Fruit fly (Drosophila melanogaster) S2 (cell line): ENCODE results near the gene CG42585.

Source experiments
- CG8478 ChIP-seq: fragments of >200 bp; optimal IDR thresholded peaks from 2 replicates; lab custom pipeline; 2018
- CTCF ChIP-seq, 2 experiments: fragments of >200 bp; optimal IDR thresholded peaks; 2 replicates each; lab custom pipeline; 2018

Gene CG42585

DNA sequence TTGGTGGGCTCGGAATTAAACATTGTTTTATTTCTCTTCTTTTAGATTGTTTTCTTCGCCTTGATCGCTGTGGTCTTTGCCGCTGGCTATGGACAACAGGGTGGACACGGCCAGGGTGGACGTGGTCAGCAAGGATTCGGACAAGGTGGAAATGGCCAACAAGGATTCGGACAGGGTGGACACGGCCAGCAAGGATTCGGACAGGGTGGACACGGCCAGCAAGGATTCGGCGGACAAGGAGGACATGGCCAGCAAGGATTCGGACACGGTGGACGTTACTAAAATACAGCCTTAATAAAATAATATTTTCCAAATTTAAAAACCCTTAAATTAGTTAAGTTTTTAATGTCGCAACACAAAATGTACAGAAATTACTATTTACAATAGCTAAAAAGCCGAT is 3.6 kb downstream of the CG42585 start:
- no peak for TF ChIP-seq CTCF (optimal IDR thresholded peaks at IDR 0.05; lab: Kevin White, UChicago)
- TF ChIP-seq CG8478 (lab: Kevin White, UChicago) = no peak

dm6 chr2L:14744121-14744520 is 4.4 kb downstream of the CG42585 start, which contains the start of gene CG42681:
Gene CG42681, plus strand, starts transcription at chr2L:14744421.
- no peak for TF ChIP-seq CTCF (optimal IDR thresholded peaks at IDR 0.05; lab: Kevin White, UChicago)
- TF ChIP-seq CG8478 (lab: Kevin White, UChicago) = no peak

dm6 chr2L:14745068-14745467 is 5.4 kb downstream of the CG42585 start, which contains the start of gene CG42587:
Gene CG42587, minus strand, starts transcription at chr2L:14745210.
- TF ChIP-seq CTCF (optimal IDR thresholded peaks at IDR 0.05; lab: Kevin White, UChicago) = no peak
- no peak for TF ChIP-seq CG8478 (lab: Kevin White, UChicago)

DNA sequence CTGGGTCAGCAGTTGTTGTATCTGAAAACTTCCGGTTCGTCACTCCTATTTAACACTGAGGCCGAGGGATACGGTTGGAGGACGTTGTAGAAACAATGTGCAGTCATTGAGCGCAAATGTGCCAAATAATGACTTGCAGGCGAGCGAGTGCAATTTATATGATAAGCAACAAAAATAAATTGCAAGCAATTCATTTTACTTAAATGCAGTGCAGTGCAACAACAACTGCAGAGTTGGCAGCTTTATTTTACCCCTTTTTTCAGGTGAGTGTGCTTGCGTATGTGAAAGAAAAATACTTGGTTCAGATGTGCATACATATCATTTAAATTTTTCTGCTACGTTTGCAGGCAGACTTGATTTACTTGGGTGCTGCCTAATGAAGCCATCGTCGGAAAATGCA is 6.4 kb downstream of the CG42585 start:
- TF ChIP-seq CG8478 (lab: Kevin White, UChicago) (no peak), CTCF (optimal IDR thresholded peaks at IDR 0.05; lab: Kevin White, UChicago) (no peak)

dm6 chr2L:14760467-14760866 is 20.8 kb downstream of the CG42585 start, which contains the start of gene CG4691:
Gene CG4691, plus strand, starts transcription at chr2L:14760767.
- no peak for TF ChIP-seq CG8478 (lab: Kevin White, UChicago)
- TF ChIP-seq CTCF (optimal IDR thresholded peaks at IDR 0.05; lab: Kevin White, UChicago) = no peak

DNA sequence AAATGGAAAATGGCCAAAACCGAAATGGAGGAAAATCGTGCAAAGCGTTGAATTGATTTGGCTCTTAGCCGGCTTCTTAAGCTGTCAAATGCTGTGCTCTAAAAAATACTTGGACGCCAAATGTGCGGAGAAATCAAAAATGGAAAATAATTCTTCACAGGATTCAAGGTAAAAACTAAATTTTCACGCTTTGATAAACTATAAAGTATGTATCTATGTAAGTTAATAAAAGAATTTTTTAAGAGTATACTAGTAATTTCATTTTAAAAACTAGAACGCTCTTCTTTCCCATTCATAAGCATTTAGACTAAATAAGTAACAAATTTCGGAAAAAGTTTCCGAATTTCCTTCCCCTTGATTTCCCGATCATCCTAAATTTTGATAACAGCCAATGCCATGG is 22.8 kb downstream of the CG42585 start, which contains the start of gene CSN1a:
Gene CSN1a (plus strand): TSS at position 301 of the 400 bp plus-strand sequence.
- TF ChIP-seq CG8478 (lab: Kevin White, UChicago) (no peak), CTCF (optimal IDR thresholded peaks at IDR 0.05; lab: Kevin White, UChicago) (no peak)

DNA sequence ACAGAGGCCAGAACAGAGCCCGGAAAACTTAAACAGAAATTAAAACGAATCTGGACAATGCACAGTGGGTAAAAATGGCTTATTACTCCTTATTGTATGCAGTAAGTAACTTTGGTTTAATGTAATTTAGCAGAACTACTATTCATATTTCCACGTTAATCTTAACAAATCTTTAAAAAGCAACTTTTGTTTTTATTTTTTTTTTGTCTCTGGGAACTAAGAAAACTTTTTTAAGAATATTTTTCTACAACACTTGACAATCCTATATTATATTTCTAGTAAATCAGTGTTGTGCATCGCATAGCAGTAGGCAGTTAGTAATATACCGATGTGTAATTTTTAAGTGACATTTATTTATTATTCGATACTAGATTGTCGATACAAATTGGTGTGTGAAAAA is 25.9 kb downstream of the CG42585 start, which contains the start of gene CG4701:
Gene CG4701 (plus strand): TSS at position 301 of the 400 bp plus-strand sequence.
- TF ChIP-seq CTCF (optimal IDR thresholded peaks at IDR 0.05; lab: Kevin White, UChicago) (no peak), CG8478 (lab: Kevin White, UChicago) (no peak)

DNA sequence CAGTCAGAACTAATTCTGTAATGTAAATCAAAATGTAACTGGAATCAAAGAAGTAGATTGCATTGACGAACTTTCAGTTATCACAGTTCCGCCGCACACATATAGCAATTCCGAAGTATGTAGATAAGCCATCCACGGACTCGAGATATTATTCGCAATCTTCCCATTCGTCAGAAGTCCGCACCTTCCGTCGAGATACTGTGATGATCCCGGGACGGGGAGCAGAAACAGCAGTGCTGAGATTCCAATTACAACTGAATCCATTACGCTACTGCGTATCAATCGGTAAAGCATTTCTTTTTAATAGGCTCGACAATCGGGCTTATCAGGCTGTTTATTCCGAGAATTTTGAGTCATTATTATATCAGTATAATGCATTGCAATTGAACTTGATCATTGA is 35.0 kb downstream of the CG42585 start, which contains the start of gene CG4650:
Gene CG4650 (minus strand): TSS at position 269 of the 400 bp plus-strand sequence.
- TF ChIP-seq CTCF (optimal IDR thresholded peaks at IDR 0.05; lab: Kevin White, UChicago) (no peak), CG8478 (lab: Kevin White, UChicago) (no peak)

DNA sequence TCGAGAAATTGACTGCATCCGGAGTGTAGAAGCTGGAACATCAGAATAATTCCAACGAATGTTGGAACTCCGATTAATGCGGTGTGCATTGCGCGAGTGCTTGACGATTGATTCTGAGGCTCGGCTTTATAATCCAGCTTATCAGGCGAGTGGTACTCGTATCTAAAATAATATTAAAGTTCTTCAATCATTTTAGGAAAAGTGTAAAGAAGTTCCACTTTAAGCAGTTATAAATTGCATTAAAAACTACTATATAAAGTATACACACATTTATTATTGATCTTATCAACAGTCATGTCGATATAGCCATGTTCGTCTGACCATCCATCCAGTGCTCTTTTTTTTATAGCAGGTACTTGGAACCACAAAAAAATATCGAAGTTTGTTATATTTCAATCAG is 44.8 kb downstream of the CG42585 start, which contains the start of gene CG18636:
Gene CG18636 (minus strand): TSS at position 101 of the 400 bp plus-strand sequence.
- no peak for TF ChIP-seq CTCF (optimal IDR thresholded peaks at IDR 0.05; lab: Kevin White, UChicago)
- no peak for TF ChIP-seq CG8478 (lab: Kevin White, UChicago)
